Worm (Caenorhabditis elegans) whole organism, late embryonic: ENCODE measurements around the gene F14D7.18.

Source experiments
- C08G9.2 ChIP-seq: sonication (generic microtip); optimal IDR thresholded peaks from 2 replicates; lab custom pipeline; 2016; ENCODE audit warnings: mild to moderate bottlenecking, missing genetic modification characterization, moderate library complexity, missing compliant biosample characterization
- C38D4.7 ChIP-seq: fragments of 200-800 bp; sonication (Bioruptor generic); optimal IDR thresholded peaks from 2 replicates; lab custom pipeline; 2018; ENCODE audit warnings: mild to moderate bottlenecking, missing genetic modification characterization, moderate library complexity, missing compliant biosample characterization
- K02D7.2 ChIP-seq: sonication (generic microtip); optimal IDR thresholded peaks from 2 replicates; lab custom pipeline; 2017; ENCODE audit warnings: mild to moderate bottlenecking, missing genetic modification characterization, missing compliant biosample characterization
- ceh-2 ChIP-seq: sonication (generic microtip); optimal IDR thresholded peaks from 2 replicates; lab custom pipeline; 2016; ENCODE audit warnings: missing genotype, missing genetic modification characterization, missing compliant biosample characterization
- ceh-24 ChIP-seq: sonication (generic microtip); optimal IDR thresholded peaks from 2 replicates; lab custom pipeline; 2016; ENCODE audit warnings: mild to moderate bottlenecking, missing genetic modification characterization, missing compliant biosample characterization
- ceh-30 ChIP-seq: fragments of 150-350 bp; optimal IDR thresholded peaks from 2 replicates; lab custom pipeline; 2014; ENCODE audit warnings: missing biosample characterization, missing genetic modification characterization
- ceh-34 ChIP-seq: sonication (generic microtip); optimal IDR thresholded peaks from 2 replicates; lab custom pipeline; 2016; ENCODE audit warnings: mild to moderate bottlenecking, missing genetic modification characterization, missing compliant biosample characterization
- ceh-45 ChIP-seq: fragments of 200-800 bp; sonication (Bioruptor generic); IDR thresholded peaks from 2 replicates; pipeline ENCODE4 v1.3.6; 2022; ENCODE audit warnings: missing genetic modification reagents, missing genetic modification characterization, missing compliant biosample characterization
- ceh-48 ChIP-seq: sonication (generic microtip); optimal IDR thresholded peaks from 2 replicates; lab custom pipeline; 2016; ENCODE audit warnings: missing genetic modification characterization, inconsistent platforms, missing compliant biosample characterization
- ceh-9 ChIP-seq: sonication (generic microtip); optimal IDR thresholded peaks from 2 replicates; lab custom pipeline; 2016; ENCODE audit warnings: mild to moderate bottlenecking, missing genetic modification characterization, inconsistent platforms, missing compliant biosample characterization
- che-1 ChIP-seq: sonication (generic microtip); optimal IDR thresholded peaks from 2 replicates; lab custom pipeline; 2016; ENCODE audit warnings: mild to moderate bottlenecking, missing genetic modification characterization, missing compliant biosample characterization
- elt-4 ChIP-seq: sonication (generic microtip); optimal IDR thresholded peaks from 2 replicates; lab custom pipeline; 2016; ENCODE audit warnings: missing genetic modification characterization, missing compliant biosample characterization
- ets-4 ChIP-seq: sonication (generic microtip); optimal IDR thresholded peaks from 2 replicates; lab custom pipeline; 2016; ENCODE audit warnings: missing genetic modification characterization, missing compliant biosample characterization
- eyg-1 ChIP-seq: sonication (generic microtip); optimal IDR thresholded peaks from 2 replicates; lab custom pipeline; 2016; ENCODE audit warnings: missing genotype, missing genetic modification characterization, missing compliant biosample characterization
- fax-1 ChIP-seq: sonication (generic microtip); optimal IDR thresholded peaks from 2 replicates; lab custom pipeline; 2016; ENCODE audit warnings: missing genotype, missing genetic modification characterization, missing compliant biosample characterization
- gmeb-2 ChIP-seq: sonication (generic microtip); optimal IDR thresholded peaks from 2 replicates; lab custom pipeline; 2016; ENCODE audit warnings: missing genetic modification characterization, inconsistent platforms, missing compliant biosample characterization
- hlh-30 ChIP-seq: sonication (generic microtip); optimal IDR thresholded peaks from 2 replicates; lab custom pipeline; 2017; ENCODE audit warnings: antibody characterized with exemption, missing genetic modification characterization, missing compliant biosample characterization; ENCODE audit not compliant: insufficient read depth
- hlh-6 ChIP-seq: sonication (generic microtip); optimal IDR thresholded peaks from 2 replicates; lab custom pipeline; 2016; ENCODE audit warnings: missing genotype, missing genetic modification characterization, missing compliant biosample characterization
- lim-6 ChIP-seq: sonication (generic microtip); optimal IDR thresholded peaks from 2 replicates; lab custom pipeline; 2016; ENCODE audit warnings: missing genetic modification characterization, missing compliant biosample characterization
- lin-11 ChIP-seq: fragments of 200-800 bp; sonication (Bioruptor generic); optimal IDR thresholded peaks from 2 replicates; lab custom pipeline; 2018; ENCODE audit warnings: mild to moderate bottlenecking, missing genetic modification characterization, missing compliant biosample characterization
- madf-2 ChIP-seq: sonication (generic microtip); optimal IDR thresholded peaks from 2 replicates; lab custom pipeline; 2017; ENCODE audit warnings: missing genetic modification characterization, missing compliant biosample characterization
- mec-3 ChIP-seq: sonication (generic microtip); optimal IDR thresholded peaks from 2 replicates; lab custom pipeline; 2016; ENCODE audit warnings: borderline replicate concordance, missing genetic modification characterization, missing compliant biosample characterization
- nhr-11 ChIP-seq: fragments of 150-350 bp; optimal IDR thresholded peaks from 2 replicates; lab custom pipeline; 2014; ENCODE audit warnings: missing biosample characterization, missing genetic modification characterization
- nhr-232 ChIP-seq: sonication (generic microtip); optimal IDR thresholded peaks from 2 replicates; lab custom pipeline; 2016; ENCODE audit warnings: missing genetic modification characterization, missing compliant biosample characterization
- npax-4 ChIP-seq: sonication (generic microtip); optimal IDR thresholded peaks from 2 replicates; lab custom pipeline; 2016; ENCODE audit warnings: missing genetic modification characterization, missing compliant biosample characterization
- odd-2 ChIP-seq: sonication (generic microtip); optimal IDR thresholded peaks from 2 replicates; lab custom pipeline; 2017; ENCODE audit warnings: antibody characterized with exemption, mild to moderate bottlenecking, missing genetic modification characterization, missing compliant biosample characterization
- pag-3 ChIP-seq: sonication (generic microtip); optimal IDR thresholded peaks from 2 replicates; lab custom pipeline; 2016; ENCODE audit warnings: missing compliant biosample characterization, missing genetic modification characterization, borderline replicate concordance
- pax-1 ChIP-seq: fragments of 150-350 bp; optimal IDR thresholded peaks from 2 replicates; lab custom pipeline; 2014; ENCODE audit warnings: missing biosample characterization, missing genetic modification characterization
- pha-2 ChIP-seq: sonication (generic microtip); optimal IDR thresholded peaks from 2 replicates; lab custom pipeline; 2017; ENCODE audit warnings: mild to moderate bottlenecking, missing genetic modification characterization, missing compliant biosample characterization
- pqm-1 ChIP-seq: sonication (generic microtip); optimal IDR thresholded peaks from 2 replicates; lab custom pipeline; 2016; ENCODE audit warnings: missing genetic modification characterization, missing compliant biosample characterization
- pros-1 ChIP-seq: fragments of 150-350 bp; optimal IDR thresholded peaks from 2 replicates; lab custom pipeline; 2014; ENCODE audit warnings: missing biosample characterization, missing genetic modification reagents, missing genetic modification characterization
- rnt-1 ChIP-seq: sonication (generic microtip); optimal IDR thresholded peaks from 2 replicates; lab custom pipeline; 2016; ENCODE audit warnings: missing genetic modification characterization, missing compliant biosample characterization
- sdc-2 ChIP-seq: sonication (generic microtip); optimal IDR thresholded peaks from 2 replicates; lab custom pipeline; 2016; ENCODE audit warnings: missing genotype, missing genetic modification characterization, missing compliant biosample characterization
- sox-2 ChIP-seq: fragments of 200-800 bp; sonication (Bioruptor generic); IDR thresholded peaks from 2 replicates; pipeline ENCODE4 v1.3.6; 2022; ENCODE audit warnings: missing genetic modification reagents, missing genetic modification characterization, missing compliant biosample characterization
- tbx-2 ChIP-seq: sonication (generic microtip); optimal IDR thresholded peaks from 2 replicates; lab custom pipeline; 2016; ENCODE audit warnings: missing genetic modification characterization, missing compliant biosample characterization
- tbx-7 ChIP-seq: sonication (generic microtip); optimal IDR thresholded peaks from 2 replicates; lab custom pipeline; 2016; ENCODE audit warnings: missing genotype, missing genetic modification characterization, missing compliant biosample characterization
- unc-3 ChIP-seq, 2 experiments: fragments of 200-800 bp in 1 of 2; sonication (Bioruptor generic) in 1 of 2; sonication (generic microtip) in 1 of 2; conservative IDR thresholded peaks in 1 of 2; optimal IDR thresholded peaks in 1 of 2; 2 replicates each; pipeline versions ENCODE4 v1.3.6 to Lab custom; 2016 to 2022; ENCODE audit warnings: missing compliant biosample characterization in 2 of 2, missing genetic modification characterization in 2 of 2, missing genetic modification reagents in 1 of 2
- unc-55 ChIP-seq: sonication (generic microtip); optimal IDR thresholded peaks from 2 replicates; lab custom pipeline; 2017; ENCODE audit warnings: missing biosample characterization, missing genetic modification reagents, missing genetic modification characterization
- unc-86 ChIP-seq: sonication (generic microtip); optimal IDR thresholded peaks from 2 replicates; lab custom pipeline; 2016; ENCODE audit warnings: missing genetic modification characterization, missing compliant biosample characterization

Gene F14D7.18

ce11 chrV:14320730-14321319, 30.3 kb upstream of the F14D7.18 start:
- peak; percentile 28 for TF ChIP-seq ceh-9 (tag; lab: Kevin White, UChicago)
- TF ChIP-seq nhr-232 (tag; lab: Kevin White, UChicago) = no peak
- TF ChIP-seq eyg-1 (tag; lab: Kevin White, UChicago) = no peak
- TF ChIP-seq rnt-1 (tag; lab: Kevin White, UChicago) = no peak
- no peak for TF ChIP-seq ceh-45 (GFP tag; lab: Robert Waterston, UW)
- TF ChIP-seq elt-4 = peak; percentile 78
- no peak for TF ChIP-seq pros-1 (tag; lab: Kevin White, UChicago)

- TF ChIP-seq ceh-48 (tag; lab: Kevin White, UChicago) (no peak), ceh-30 (tag; lab: Kevin White, UChicago) (no peak), ceh-24 (no peak), npax-4 (tag; lab: Kevin White, UChicago) (no peak), madf-2 (no peak), pag-3 (tag; lab: Kevin White, UChicago) (no peak), pha-2 (tag; lab: Kevin White, UChicago) (no peak), odd-2 (tag; lab: Kevin White, UChicago) (no peak), tbx-2 (tag; lab: Kevin White, UChicago) (no peak), hlh-6 (no peak), sox-2 (GFP tag; lab: Robert Waterston, UW) (no peak), sdc-2 (tag; lab: Kevin White, UChicago) (no peak), ceh-45 (GFP tag; lab: Robert Waterston, UW) (no peak), pros-1 (tag; lab: Kevin White, UChicago) (no peak), C38D4.7 (no peak), fax-1 (tag; lab: Kevin White, UChicago) (no peak), unc-3 (GFP tag; conservative IDR thresholded peaks at IDR 0.05; lab: Robert Waterston, UW) (no peak), unc-3 (tag; optimal IDR thresholded peaks at IDR 0.05; lab: Kevin White, UChicago) (no peak), pax-1 (no peak), hlh-30 (tag; lab: Kevin White, UChicago) (no peak)
These were observed 29.7 kb upstream of the F14D7.18 start, which contains the start of gene F47B8.14 for ce11 chrV:14320246-14320645. F47B8.14 (plus strand) TSS chrV:14320546.

ce11 chrV:14319101-14319781, 28.7 kb upstream of the F14D7.18 start, which contains the start of gene F47B8.13:
F47B8.13 (minus strand) TSS chrV:14319731.
- TF ChIP-seq unc-86 (tag; lab: Kevin White, UChicago) (no peak), pqm-1 (tag; lab: Kevin White, UChicago) (no peak), mec-3 (tag; lab: Kevin White, UChicago) (peak; percentile 76), C08G9.2 (tag; lab: Kevin White, UChicago) (peak; percentile 22)

- no peak for TF ChIP-seq C08G9.2 (tag; lab: Kevin White, UChicago)
- no peak for TF ChIP-seq unc-86 (tag; lab: Kevin White, UChicago)
- TF ChIP-seq sdc-2 (tag; lab: Kevin White, UChicago) = no peak
These were observed 27.1 kb upstream of the F14D7.18 start for ce11 chrV:14317621-14318020.

ce11 chrV:14317204-14317603, 26.7 kb upstream of the F14D7.18 start:
- TF ChIP-seq ceh-30 (tag; lab: Kevin White, UChicago) = no peak
- no peak for TF ChIP-seq ceh-24
- no peak for TF ChIP-seq C38D4.7
- TF ChIP-seq unc-55 (GFP tag; lab: Kevin White, UChicago) = no peak
- no peak for TF ChIP-seq ceh-34 (tag; lab: Kevin White, UChicago)
- no peak for TF ChIP-seq eyg-1 (tag; lab: Kevin White, UChicago)
- TF ChIP-seq ceh-2 = no peak
- TF ChIP-seq sox-2 (GFP tag; lab: Robert Waterston, UW) = no peak
- TF ChIP-seq sdc-2 (tag; lab: Kevin White, UChicago) = no peak
- TF ChIP-seq lim-6 (tag; lab: Kevin White, UChicago) = no peak
- TF ChIP-seq tbx-7 (tag; lab: Kevin White, UChicago) = no peak
- TF ChIP-seq che-1 (tag; lab: Kevin White, UChicago) = no peak
- no peak for TF ChIP-seq gmeb-2 (tag; lab: Kevin White, UChicago)
- TF ChIP-seq nhr-11 (tag; lab: Kevin White, UChicago) = no peak
- no peak for TF ChIP-seq ets-4
- TF ChIP-seq K02D7.2 (tag; lab: Kevin White, UChicago) = no peak
- TF ChIP-seq fax-1 (tag; lab: Kevin White, UChicago) = no peak
- no peak for TF ChIP-seq lin-11 (tag; lab: Kevin White, UChicago)
- no peak for TF ChIP-seq pqm-1 (tag; lab: Kevin White, UChicago)
